Fruit fly (Drosophila melanogaster) whole organism, embryonic: ENCODE results near the gene GlcAT-P.
A peak's percentile ranks its signal among the peaks of the same experiment; 100 is the strongest.

ENCODE experiments used
- CG10366 ChIP-seq: fragments of 200-800 bp; sonication (Bioruptor generic); IDR thresholded peaks from 2 replicates; pipeline ENCODE4 v1.3.6; 2022; ENCODE audit warnings: missing biosample characterization, missing genetic modification characterization
- CG10431 ChIP-seq: fragments of 200-800 bp; sonication (Bioruptor generic); optimal IDR thresholded peaks from 3 replicates; lab custom pipeline; 2018; ENCODE audit warnings: missing biosample characterization, mild to moderate bottlenecking, missing genetic modification characterization
- CG11247 ChIP-seq: fragments of 200-800 bp; sonication (Bioruptor generic); IDR thresholded peaks from 2 replicates; pipeline ENCODE4 v1.3.6; 2022; ENCODE audit warnings: missing biosample characterization, missing genetic modification characterization
- CG11723 ChIP-seq: fragments of 200-800 bp; sonication (Bioruptor generic); optimal IDR thresholded peaks from 2 replicates; lab custom pipeline; 2017; ENCODE audit warnings: missing biosample characterization, mild to moderate bottlenecking, missing genetic modification characterization
- CG13624 ChIP-seq: fragments of 200-800 bp; sonication (Bioruptor generic); optimal IDR thresholded peaks from 2 replicates; lab custom pipeline; 2016; ENCODE audit warnings: missing biosample characterization, missing genetic modification characterization
- CG14710 ChIP-seq: fragments of 200-800 bp; sonication (Bioruptor generic); optimal IDR thresholded peaks from 3 replicates; lab custom pipeline; 2019; ENCODE audit warnings: missing biosample characterization, mild to moderate bottlenecking, missing genetic modification characterization, moderate library complexity
- CG15011 ChIP-seq: fragments of 200-800 bp; sonication (Bioruptor generic); optimal IDR thresholded peaks from 3 replicates; lab custom pipeline; 2018; ENCODE audit warnings: missing biosample characterization, mild to moderate bottlenecking, missing genetic modification characterization
- CG16779 ChIP-seq: fragments of 200-800 bp; sonication (Bioruptor generic); IDR thresholded peaks from 2 replicates; pipeline ENCODE4 v1.3.6; 2022; ENCODE audit warnings: missing biosample characterization, missing genetic modification characterization
- CG17361 ChIP-seq: fragments of 200-800 bp; sonication (Bioruptor generic); IDR thresholded peaks from 3 replicates; pipeline ENCODE4 v1.3.6; 2022; ENCODE audit warnings: missing biosample characterization, missing genetic modification characterization
- CG30403 ChIP-seq: fragments of 200-800 bp; sonication (Bioruptor generic); optimal IDR thresholded peaks from 3 replicates; lab custom pipeline; 2016; ENCODE audit warnings: missing biosample characterization, missing genetic modification characterization
- CG6175 ChIP-seq: fragments of 200-800 bp; sonication (Bioruptor generic); IDR thresholded peaks from 3 replicates; pipeline ENCODE4 v1.3.6; 2022; ENCODE audit warnings: missing biosample characterization, missing genetic modification characterization
- CG6654 ChIP-seq: fragments of 200-800 bp; sonication (Bioruptor generic); optimal IDR thresholded peaks from 2 replicates; lab custom pipeline; 2017; ENCODE audit warnings: missing biosample characterization, mild to moderate bottlenecking, missing genetic modification characterization
- CG7928 ChIP-seq: fragments of 200-800 bp; sonication (Bioruptor generic); optimal IDR thresholded peaks from 2 replicates; lab custom pipeline; 2017; ENCODE audit warnings: missing biosample characterization, mild to moderate bottlenecking, missing genetic modification characterization
- E2f2 ChIP-seq: fragments of 200-800 bp; sonication (Bioruptor generic); IDR thresholded peaks from 2 replicates; pipeline ENCODE4 v1.3.6; 2022; ENCODE audit warnings: missing biosample characterization, missing genetic modification characterization
- Elba2 ChIP-seq: fragments of 200-800 bp; sonication (Bioruptor generic); optimal IDR thresholded peaks from 3 replicates; lab custom pipeline; 2016; ENCODE audit warnings: missing biosample characterization, missing genetic modification characterization
- Ets97D ChIP-seq: fragments of 200-800 bp; sonication (Bioruptor generic); optimal IDR thresholded peaks from 3 replicates; lab custom pipeline; 2016; ENCODE audit warnings: missing biosample characterization, missing genetic modification characterization
- Gsc ChIP-seq: fragments of 200-800 bp; sonication (Bioruptor generic); IDR thresholded peaks from 2 replicates; pipeline ENCODE4 v1.3.6; 2022; ENCODE audit warnings: missing biosample characterization, missing genetic modification characterization
- H15 ChIP-seq: fragments of 200-800 bp; sonication (Bioruptor generic); IDR thresholded peaks from 3 replicates; pipeline ENCODE4 v1.3.6; 2022; ENCODE audit warnings: missing biosample characterization, missing genetic modification characterization
- HmgD ChIP-seq: fragments of 200-800 bp; sonication (Bioruptor generic); optimal IDR thresholded peaks from 3 replicates; lab custom pipeline; 2016; ENCODE audit warnings: missing biosample characterization, missing genetic modification characterization
- Hmr ChIP-seq: fragments of 200-800 bp; sonication (Bioruptor generic); optimal IDR thresholded peaks from 3 replicates; lab custom pipeline; 2017; ENCODE audit warnings: mild to moderate bottlenecking, missing biosample characterization, missing genetic modification reagents, missing genetic modification characterization
- Kr ChIP-seq: fragments of 200-800 bp; sonication (Bioruptor generic); optimal IDR thresholded peaks from 2 replicates; lab custom pipeline; 2017; ENCODE audit warnings: missing biosample characterization, mild to moderate bottlenecking, missing genetic modification characterization
- Max ChIP-seq: fragments of 200-800 bp; sonication (Bioruptor generic); optimal IDR thresholded peaks from 2 replicates; lab custom pipeline; 2016; ENCODE audit warnings: missing biosample characterization, mild to moderate bottlenecking, missing genetic modification characterization
- Nf-YA ChIP-seq: fragments of 200-800 bp; sonication (Bioruptor generic); IDR thresholded peaks from 2 replicates; pipeline ENCODE4 v1.3.6; 2022; ENCODE audit warnings: missing biosample characterization, missing genetic modification characterization
- Rfx ChIP-seq: fragments of 200-800 bp; sonication (Bioruptor generic); IDR thresholded peaks from 2 replicates; pipeline ENCODE4 v1.3.6; 2022; ENCODE audit warnings: missing biosample characterization, missing genetic modification characterization
- Sox102F ChIP-seq: fragments of 200-800 bp; sonication (Bioruptor generic); optimal IDR thresholded peaks from 2 replicates; lab custom pipeline; 2018; ENCODE audit warnings: missing biosample characterization, mild to moderate bottlenecking, missing genetic modification characterization, moderate library complexity
- Stat92E ChIP-seq, 3 experiments: fragments of >200 bp in 2 of 3; fragments of 200-800 bp in 1 of 3; sonication (Bioruptor generic) in 1 of 3; optimal IDR thresholded peaks; 2 replicates each; lab custom pipeline; 2017 to 2019; ENCODE audit warnings: missing biosample characterization in 3 of 3, missing genetic modification characterization in 3 of 3, mild to moderate bottlenecking in 1 of 3, moderate library complexity in 1 of 3
- Usf ChIP-seq: fragments of 200-800 bp; sonication (Bioruptor generic); optimal IDR thresholded peaks from 2 replicates; lab custom pipeline; 2017; ENCODE audit warnings: missing genotype, missing biosample characterization, missing genetic modification characterization
- abd-A ChIP-seq: fragments of 200-800 bp; sonication (Bioruptor generic); optimal IDR thresholded peaks from 3 replicates; lab custom pipeline; 2019; ENCODE audit warnings: missing biosample characterization, mild to moderate bottlenecking, missing genetic modification characterization, moderate library complexity
- ash1 ChIP-seq: fragments of 200-800 bp; sonication (Bioruptor generic); optimal IDR thresholded peaks from 2 replicates; lab custom pipeline; 2018; ENCODE audit warnings: missing biosample characterization, mild to moderate bottlenecking, missing genetic modification characterization
- bab2 ChIP-seq: fragments of 200-800 bp; sonication (Bioruptor generic); optimal IDR thresholded peaks from 2 replicates; lab custom pipeline; 2016; ENCODE audit warnings: missing biosample characterization, missing genetic modification characterization
- bbx ChIP-seq: fragments of 200-800 bp; sonication (Bioruptor generic); IDR thresholded peaks from 2 replicates; pipeline ENCODE4 v1.3.6; 2022; ENCODE audit warnings: missing biosample characterization, missing genetic modification characterization; ENCODE audit not compliant: partially characterized antibody
- ftz-f1 ChIP-seq: fragments of 200-800 bp; sonication (Bioruptor generic); optimal IDR thresholded peaks from 2 replicates; lab custom pipeline; 2016; ENCODE audit warnings: missing biosample characterization, missing genetic modification characterization
- gfzf ChIP-seq: fragments of 200-800 bp; sonication (Bioruptor generic); optimal IDR thresholded peaks from 2 replicates; lab custom pipeline; 2016; ENCODE audit warnings: missing biosample characterization, mild to moderate bottlenecking, missing genetic modification characterization, moderate library complexity
- gsb ChIP-seq: fragments of 200-800 bp; sonication (Bioruptor generic); IDR thresholded peaks from 2 replicates; pipeline ENCODE4 v1.3.6; 2022; ENCODE audit warnings: missing biosample characterization, missing genetic modification characterization
- her ChIP-seq: fragments of 200-800 bp; sonication (Bioruptor generic); optimal IDR thresholded peaks from 2 replicates; lab custom pipeline; 2016; ENCODE audit warnings: missing biosample characterization, missing genetic modification characterization
- kay ChIP-seq: fragments of 200-800 bp; sonication (Bioruptor generic); optimal IDR thresholded peaks from 2 replicates; lab custom pipeline; 2016; ENCODE audit warnings: missing biosample characterization, missing genetic modification characterization
- lbe ChIP-seq: fragments of 200-800 bp; sonication (Bioruptor generic); optimal IDR thresholded peaks from 2 replicates; lab custom pipeline; 2016; ENCODE audit warnings: missing biosample characterization, mild to moderate bottlenecking, missing genetic modification characterization
- org-1 ChIP-seq: fragments of 200-800 bp; sonication (Bioruptor generic); optimal IDR thresholded peaks from 2 replicates; lab custom pipeline; 2017; ENCODE audit warnings: missing biosample characterization, missing genetic modification characterization
- otp ChIP-seq: fragments of 200-800 bp; sonication (Bioruptor generic); IDR thresholded peaks from 3 replicates; pipeline ENCODE4, ENCODE4 v1.3.6; 2022; ENCODE audit warnings: missing biosample characterization, missing genetic modification characterization
- pb ChIP-seq: fragments of 200-800 bp; sonication (Bioruptor generic); optimal IDR thresholded peaks from 3 replicates; lab custom pipeline; 2016; ENCODE audit warnings: missing biosample characterization, missing genetic modification characterization
- peb ChIP-seq: fragments of 200-800 bp; sonication (Bioruptor generic); IDR thresholded peaks from 2 replicates; pipeline ENCODE4 v1.3.6; 2022; ENCODE audit warnings: missing biosample characterization, missing genetic modification characterization
- salm ChIP-seq: fragments of 200-800 bp; sonication (Bioruptor generic); optimal IDR thresholded peaks from 2 replicates; lab custom pipeline; 2018; ENCODE audit warnings: missing biosample characterization, mild to moderate bottlenecking, missing genetic modification characterization
- seq ChIP-seq: fragments of 200-800 bp; sonication (Bioruptor generic); IDR thresholded peaks from 2 replicates; pipeline ENCODE4 v1.3.6; 2022; ENCODE audit warnings: missing biosample characterization, missing genetic modification characterization
- sug ChIP-seq: fragments of 200-800 bp; optimal IDR thresholded peaks from 2 replicates; lab custom pipeline; 2019; ENCODE audit warnings: missing biosample characterization, mild to moderate bottlenecking, missing genetic modification characterization, moderate library complexity
- tll ChIP-seq, 2 experiments: fragments of 200-800 bp in 1 of 2; fragments of >200 bp in 1 of 2; sonication (Bioruptor generic) in 1 of 2; optimal IDR thresholded peaks; 2 replicates each; lab custom pipeline; 2017 to 2019; ENCODE audit warnings: missing biosample characterization in 2 of 2, missing genetic modification characterization in 2 of 2, mild to moderate bottlenecking in 1 of 2, moderate library complexity in 1 of 2
- toy ChIP-seq: fragments of 200-800 bp; sonication (Bioruptor generic); IDR thresholded peaks from 2 replicates; pipeline ENCODE4 v1.3.6; 2022; ENCODE audit warnings: missing biosample characterization, missing genetic modification characterization
- trem ChIP-seq: fragments of 200-800 bp; optimal IDR thresholded peaks from 3 replicates; lab custom pipeline; 2019; ENCODE audit warnings: missing biosample characterization, mild to moderate bottlenecking, missing genetic modification characterization, moderate library complexity
- twi ChIP-seq: fragments of 200-800 bp; optimal IDR thresholded peaks from 2 replicates; lab custom pipeline; 2019; ENCODE audit warnings: missing biosample characterization, mild to moderate bottlenecking, missing genetic modification characterization, moderate library complexity
- vnd ChIP-seq: fragments of 200-800 bp; sonication (Bioruptor generic); IDR thresholded peaks from 3 replicates; pipeline ENCODE4 v1.3.6; 2022; ENCODE audit warnings: missing biosample characterization, missing genetic modification characterization; ENCODE audit not compliant: partially characterized antibody
- vvl ChIP-seq: fragments of 200-800 bp; sonication (Bioruptor generic); IDR thresholded peaks from 2 replicates; pipeline ENCODE4 v1.3.6; 2022; ENCODE audit warnings: missing biosample characterization, missing genetic modification characterization

Gene GlcAT-P

dm6 chr3L:11214406-11215243 is 17.3 kb upstream of the GlcAT-P start, which contains the start of gene CG42671 (continued):
- TF ChIP-seq trem (tag; lab: Kevin White, UChicago), result peak; percentile 43
- no peak for TF ChIP-seq vnd (GFP tag; lab: Robert Waterston, UW)
- TF ChIP-seq toy (GFP tag; lab: Robert Waterston, UW), result no peak
- no peak for TF ChIP-seq Gsc (GFP tag; lab: Robert Waterston, UW)
- TF ChIP-seq Max (GFP tag; lab: Kevin White, UChicago), result no peak
- 0 out of 2 replicates have a peak, but pooled peaks have one; percentile 7 for TF ChIP-seq vvl (GFP tag; lab: Robert Waterston, UW)
- TF ChIP-seq sug, result peak; percentile 19
- TF ChIP-seq bbx (GFP tag; lab: Robert Waterston, UW), result no peak
- no peak for TF ChIP-seq tll (GFP tag; optimal IDR thresholded peaks at IDR 0.05; lab: Kevin White, UChicago)
- TF ChIP-seq CG6654 (GFP tag; lab: Kevin White, UChicago), result no peak
- TF ChIP-seq CG7928 (GFP tag; lab: Kevin White, UChicago), result peak; percentile 86
- peak; percentile 56 for TF ChIP-seq Ets97D (GFP tag; lab: Kevin White, UChicago)
- peak; percentile 72 for TF ChIP-seq gfzf (GFP tag; lab: Kevin White, UChicago)
- no peak for TF ChIP-seq ash1 (GFP tag; lab: Kevin White, UChicago)
- no peak for TF ChIP-seq pb (GFP tag; lab: Kevin White, UChicago)
- no peak for TF ChIP-seq bab2 (GFP tag; lab: Kevin White, UChicago)
- no peak for TF ChIP-seq Stat92E (GFP tag; optimal IDR thresholded peaks at IDR 0.05; lab: Kevin White, UChicago)
- TF ChIP-seq Hmr, result no peak
- no peak for TF ChIP-seq Kr (GFP tag; lab: Kevin White, UChicago)
- no peak for TF ChIP-seq CG30403 (GFP tag; lab: Kevin White, UChicago)
- peak; percentile 52; the same call in 1 of the 2 replicates for TF ChIP-seq E2f2
- no peak for TF ChIP-seq salm (tag; lab: Kevin White, UChicago)
- TF ChIP-seq CG10366 (GFP tag; lab: Robert Waterston, UW), result no peak
- no peak for TF ChIP-seq Usf (GFP tag; lab: Kevin White, UChicago)
- no peak for TF ChIP-seq twi (tag; lab: Kevin White, UChicago)
- no peak for TF ChIP-seq Nf-YA (GFP tag; lab: Robert Waterston, UW)
- no peak for TF ChIP-seq otp
- TF ChIP-seq Sox102F (GFP tag; lab: Kevin White, UChicago), result no peak
- TF ChIP-seq CG6175 (GFP tag; lab: Robert Waterston, UW), result no peak
- TF ChIP-seq CG13624, result no peak
- TF ChIP-seq peb (GFP tag; lab: Robert Waterston, UW), result no peak
- no peak for TF ChIP-seq abd-A (tag; lab: Kevin White, UChicago)
- no peak for TF ChIP-seq CG11247 (GFP tag; lab: Robert Waterston, UW)
- no peak for TF ChIP-seq CG16779 (GFP tag; lab: Robert Waterston, UW)
- TF ChIP-seq lbe (GFP tag; lab: Kevin White, UChicago), result peak; percentile 49
- no peak for TF ChIP-seq H15 (GFP tag; lab: Robert Waterston, UW)
- peak; percentile 84 for TF ChIP-seq Elba2 (GFP tag; lab: Kevin White, UChicago)
- TF ChIP-seq ftz-f1 (GFP tag; lab: Kevin White, UChicago), result no peak
- no peak for TF ChIP-seq org-1 (GFP tag; lab: Kevin White, UChicago)
- TF ChIP-seq CG11723 (GFP tag; lab: Kevin White, UChicago), result no peak
- TF ChIP-seq kay, result no peak
- TF ChIP-seq Rfx, result 0 out of 2 replicates have a peak, but pooled peaks have one; percentile 19
- TF ChIP-seq CG10431 (GFP tag; lab: Kevin White, UChicago), result no peak
- TF ChIP-seq CG14710 (tag; lab: Kevin White, UChicago), result peak; percentile 66
- TF ChIP-seq HmgD, result no peak
- TF ChIP-seq seq (GFP tag; lab: Robert Waterston, UW), result no peak
- no peak for TF ChIP-seq CG17361 (GFP tag; lab: Robert Waterston, UW)
- no peak for TF ChIP-seq CG15011 (GFP tag; lab: Kevin White, UChicago)
- TF ChIP-seq her (GFP tag; lab: Kevin White, UChicago), result no peak
- TF ChIP-seq gsb (GFP tag; lab: Robert Waterston, UW), result no peak
